Fruit fly (Drosophila melanogaster) whole organism, embryonic: Measurements from ENCODE around the gene Mlp84B.

Experiments used
- BtbVII ChIP-seq: fragments of 200-800 bp; sonication (Bioruptor generic); optimal IDR thresholded peaks from 3 replicates; lab custom pipeline; 2017; ENCODE audit warnings: missing biosample characterization, mild to moderate bottlenecking, missing genetic modification characterization
- CG10959 ChIP-seq: fragments of 200-800 bp; sonication (Bioruptor generic); IDR thresholded peaks from 2 replicates; pipeline ENCODE4 v1.3.6; 2022; ENCODE audit warnings: missing biosample characterization, missing genetic modification characterization
- CG11504 ChIP-seq: fragments of 200-800 bp; sonication (Bioruptor generic); optimal IDR thresholded peaks from 3 replicates; lab custom pipeline; 2019; ENCODE audit warnings: missing biosample characterization, mild to moderate bottlenecking, missing genetic modification characterization, moderate library complexity
- CG12299 ChIP-seq: fragments of 200-800 bp; sonication (Bioruptor generic); optimal IDR thresholded peaks from 2 replicates; lab custom pipeline; 2018; ENCODE audit warnings: missing biosample characterization, mild to moderate bottlenecking, missing genetic modification characterization
- CG13775 ChIP-seq: fragments of 200-800 bp; sonication (Bioruptor generic); optimal IDR thresholded peaks from 3 replicates; lab custom pipeline; 2017; ENCODE audit warnings: missing biosample characterization, mild to moderate bottlenecking, missing genetic modification characterization
- CG13894 ChIP-seq: fragments of 200-800 bp; sonication (Bioruptor generic); optimal IDR thresholded peaks from 3 replicates; lab custom pipeline; 2018; ENCODE audit warnings: missing biosample characterization, mild to moderate bottlenecking, missing genetic modification characterization, moderate library complexity
- CG17359 ChIP-seq: fragments of 200-800 bp; sonication (Bioruptor generic); optimal IDR thresholded peaks from 3 replicates; lab custom pipeline; 2018; ENCODE audit warnings: missing biosample characterization, mild to moderate bottlenecking, missing genetic modification characterization, moderate library complexity
- CG17385 ChIP-seq: fragments of 200-800 bp; sonication (Bioruptor generic); optimal IDR thresholded peaks from 3 replicates; lab custom pipeline; 2018; ENCODE audit warnings: missing biosample characterization, mild to moderate bottlenecking, missing genetic modification characterization
- CG2120 ChIP-seq: fragments of 200-800 bp; sonication (Bioruptor generic); optimal IDR thresholded peaks from 3 replicates; lab custom pipeline; 2016; ENCODE audit warnings: missing biosample characterization, missing genetic modification characterization
- CG2875 ChIP-seq: fragments of 200-800 bp; sonication (Bioruptor generic); optimal IDR thresholded peaks from 2 replicates; lab custom pipeline; 2017; ENCODE audit warnings: missing biosample characterization, mild to moderate bottlenecking, missing genetic modification characterization, missing genetic modification reagents
- CG30403 ChIP-seq: fragments of 200-800 bp; sonication (Bioruptor generic); optimal IDR thresholded peaks from 3 replicates; lab custom pipeline; 2016; ENCODE audit warnings: missing biosample characterization, missing genetic modification characterization
- CG31388 ChIP-seq: fragments of 200-800 bp; sonication (Bioruptor generic); optimal IDR thresholded peaks from 2 replicates; lab custom pipeline; 2016; ENCODE audit warnings: missing biosample characterization, missing genetic modification characterization
- CG3847 ChIP-seq: fragments of 200-800 bp; sonication (Bioruptor generic); IDR thresholded peaks from 2 replicates; pipeline ENCODE4 v1.3.6; 2022; ENCODE audit warnings: missing biosample characterization, missing genetic modification characterization
- CG4854 ChIP-seq: fragments of 200-800 bp; sonication (Bioruptor generic); optimal IDR thresholded peaks from 2 replicates; lab custom pipeline; 2016; ENCODE audit warnings: missing biosample characterization, missing genetic modification characterization, inconsistent platforms
- CG5180 ChIP-seq: fragments of 200-800 bp; sonication (Bioruptor generic); optimal IDR thresholded peaks from 3 replicates; lab custom pipeline; 2017; ENCODE audit warnings: missing biosample characterization, missing genetic modification characterization, mild to moderate bottlenecking, moderate library complexity, missing genetic modification reagents
- CG6175 ChIP-seq: fragments of 200-800 bp; sonication (Bioruptor generic); IDR thresholded peaks from 3 replicates; pipeline ENCODE4 v1.3.6; 2022; ENCODE audit warnings: missing biosample characterization, missing genetic modification characterization
- CG6683 ChIP-seq: fragments of 200-800 bp; sonication (Bioruptor generic); optimal IDR thresholded peaks from 2 replicates; lab custom pipeline; 2017; ENCODE audit warnings: missing biosample characterization, mild to moderate bottlenecking, missing genetic modification characterization, missing genetic modification reagents
- CG6765 ChIP-seq: fragments of 200-800 bp; sonication (Bioruptor generic); optimal IDR thresholded peaks from 3 replicates; lab custom pipeline; 2017; ENCODE audit warnings: missing biosample characterization, mild to moderate bottlenecking, missing genetic modification characterization
- CG6791 ChIP-seq: fragments of 200-800 bp; sonication (Bioruptor generic); IDR thresholded peaks from 3 replicates; pipeline ENCODE4 v1.3.6; 2022; ENCODE audit warnings: missing biosample characterization, missing genetic modification characterization; ENCODE audit not compliant: partially characterized antibody
- CG7745 ChIP-seq: fragments of 200-800 bp; sonication (Bioruptor generic); optimal IDR thresholded peaks from 2 replicates; lab custom pipeline; 2018; ENCODE audit warnings: missing biosample characterization, mild to moderate bottlenecking, missing genetic modification characterization, moderate library complexity
- CG7839 ChIP-seq: fragments of 200-800 bp; sonication (Bioruptor generic); optimal IDR thresholded peaks from 3 replicates; lab custom pipeline; 2018; ENCODE audit warnings: missing biosample characterization, mild to moderate bottlenecking, missing genetic modification characterization, moderate library complexity
- CG8089 ChIP-seq: fragments of 200-800 bp; sonication (Bioruptor generic); optimal IDR thresholded peaks from 3 replicates; lab custom pipeline; 2016; ENCODE audit warnings: missing biosample characterization, missing genetic modification characterization
- CG8290 ChIP-seq, 3 experiments: fragments of 200-800 bp; sonication (Bioruptor generic); optimal IDR thresholded peaks; 2 replicates each; lab custom pipeline; 2016 to 2019; ENCODE audit warnings: missing biosample characterization in 3 of 3, missing genetic modification characterization in 3 of 3, mild to moderate bottlenecking in 2 of 3, moderate library complexity in 1 of 3
- CkIIα-i1 ChIP-seq: fragments of 200-800 bp; sonication (Bioruptor generic); IDR thresholded peaks from 2 replicates; pipeline ENCODE4 v1.3.6; 2022; ENCODE audit warnings: missing biosample characterization, missing genetic modification characterization
- Dbx ChIP-seq: fragments of 200-800 bp; sonication (Bioruptor generic); IDR thresholded peaks from 3 replicates; pipeline ENCODE4 v1.3.6; 2022; ENCODE audit warnings: missing biosample characterization, missing genetic modification characterization
- E2f1 ChIP-seq: fragments of 200-800 bp; sonication (Bioruptor generic); IDR thresholded peaks from 2 replicates; pipeline ENCODE4 v1.3.6; 2022; ENCODE audit warnings: missing biosample characterization, missing genetic modification characterization
- Gsc ChIP-seq: fragments of 200-800 bp; sonication (Bioruptor generic); IDR thresholded peaks from 2 replicates; pipeline ENCODE4 v1.3.6; 2022; ENCODE audit warnings: missing biosample characterization, missing genetic modification characterization
- H15 ChIP-seq: fragments of 200-800 bp; sonication (Bioruptor generic); IDR thresholded peaks from 3 replicates; pipeline ENCODE4 v1.3.6; 2022; ENCODE audit warnings: missing biosample characterization, missing genetic modification characterization
- Hsf ChIP-seq: fragments of 200-800 bp; sonication (Bioruptor generic); optimal IDR thresholded peaks from 3 replicates; lab custom pipeline; 2016; ENCODE audit warnings: missing biosample characterization, missing genetic modification characterization
- MESR4 ChIP-seq: fragments of 200-800 bp; sonication (Bioruptor generic); optimal IDR thresholded peaks from 2 replicates; lab custom pipeline; 2018; ENCODE audit warnings: missing biosample characterization, mild to moderate bottlenecking, missing genetic modification characterization, moderate library complexity
- Mad ChIP-seq: fragments of 200-800 bp; sonication (Bioruptor generic); optimal IDR thresholded peaks from 2 replicates; lab custom pipeline; 2016; ENCODE audit warnings: missing biosample characterization, missing genetic modification characterization
- NK7.1 ChIP-seq: fragments of 200-800 bp; sonication (Bioruptor generic); optimal IDR thresholded peaks from 3 replicates; lab custom pipeline; 2016; ENCODE audit warnings: missing biosample characterization, missing genetic modification characterization
- Side ChIP-seq: fragments of 200-800 bp; sonication (Bioruptor generic); optimal IDR thresholded peaks from 2 replicates; lab custom pipeline; 2016; ENCODE audit warnings: missing biosample characterization, missing genetic modification characterization
- bbx ChIP-seq: fragments of 200-800 bp; sonication (Bioruptor generic); IDR thresholded peaks from 2 replicates; pipeline ENCODE4 v1.3.6; 2022; ENCODE audit warnings: missing biosample characterization, missing genetic modification characterization; ENCODE audit not compliant: partially characterized antibody
- bcd ChIP-seq: fragments of 200-800 bp; sonication (Bioruptor generic); optimal IDR thresholded peaks from 2 replicates; lab custom pipeline; 2017; ENCODE audit warnings: missing biosample characterization, mild to moderate bottlenecking, missing genetic modification characterization
- cg ChIP-seq: fragments of 200-800 bp; sonication (Bioruptor generic); optimal IDR thresholded peaks from 3 replicates; lab custom pipeline; 2019; ENCODE audit warnings: missing biosample characterization, mild to moderate bottlenecking, missing genetic modification characterization, moderate library complexity
- ci ChIP-seq: fragments of 200-800 bp; sonication (Bioruptor generic); IDR thresholded peaks from 3 replicates; pipeline ENCODE4 v1.3.6; 2022; ENCODE audit warnings: missing biosample characterization, missing genetic modification characterization
- crp ChIP-seq, 2 experiments: fragments of 200-800 bp; sonication (Bioruptor generic); optimal IDR thresholded peaks; 2 replicates in 1 of 2; 3 replicates in 1 of 2; lab custom pipeline; 2017; ENCODE audit warnings: missing biosample characterization in 2 of 2, missing genetic modification characterization in 2 of 2, mild to moderate bottlenecking in 1 of 2, moderate library complexity in 1 of 2
- dan ChIP-seq: fragments of 200-800 bp; sonication (Bioruptor generic); IDR thresholded peaks from 2 replicates; pipeline ENCODE4 v1.3.6; 2022; ENCODE audit warnings: missing biosample characterization, missing genetic modification characterization
- en ChIP-seq: fragments of 200-800 bp; sonication (Bioruptor generic); optimal IDR thresholded peaks from 2 replicates; lab custom pipeline; 2016; ENCODE audit warnings: missing biosample characterization, missing genetic modification characterization
- esg ChIP-seq: fragments of 200-800 bp; sonication (Bioruptor generic); conservative IDR thresholded peaks from 2 replicates; pipeline ENCODE4 v1.3.6; 2022; ENCODE audit warnings: missing biosample characterization, missing genetic modification characterization
- fd102C ChIP-seq: fragments of 200-800 bp; sonication (Bioruptor generic); optimal IDR thresholded peaks from 2 replicates; lab custom pipeline; 2018; ENCODE audit warnings: missing biosample characterization, mild to moderate bottlenecking, missing genetic modification characterization, moderate library complexity
- ftz-f1 ChIP-seq: fragments of 200-800 bp; sonication (Bioruptor generic); optimal IDR thresholded peaks from 2 replicates; lab custom pipeline; 2016; ENCODE audit warnings: missing biosample characterization, missing genetic modification characterization
- gt ChIP-seq: fragments of 200-800 bp; sonication (Bioruptor generic); IDR thresholded peaks from 2 replicates; pipeline ENCODE4 v1.3.6; 2022; ENCODE audit warnings: missing biosample characterization, missing genetic modification characterization
- lab ChIP-seq: fragments of 200-800 bp; sonication (Bioruptor generic); optimal IDR thresholded peaks from 3 replicates; lab custom pipeline; 2017; ENCODE audit warnings: missing biosample characterization, missing genetic modification characterization, mild to moderate bottlenecking, moderate library complexity, missing genetic modification reagents
- mirr ChIP-seq: fragments of 200-800 bp; sonication (Bioruptor generic); optimal IDR thresholded peaks from 3 replicates; lab custom pipeline; 2018; ENCODE audit warnings: missing biosample characterization, mild to moderate bottlenecking, missing genetic modification characterization
- nerfin-1 ChIP-seq: fragments of 200-800 bp; sonication (Bioruptor generic); optimal IDR thresholded peaks from 3 replicates; lab custom pipeline; 2019; ENCODE audit warnings: missing biosample characterization, mild to moderate bottlenecking, missing genetic modification characterization, moderate library complexity
- row ChIP-seq: fragments of 200-800 bp; sonication (Bioruptor generic); IDR thresholded peaks from 3 replicates; pipeline ENCODE4 v1.3.6; 2022; ENCODE audit warnings: missing biosample characterization, missing genetic modification characterization
- slbo ChIP-seq: fragments of 200-800 bp; sonication (Bioruptor generic); IDR thresholded peaks from 2 replicates; pipeline ENCODE4 v1.3.6; 2022; ENCODE audit warnings: missing biosample characterization, missing genetic modification characterization
- sqz ChIP-seq: fragments of 200-800 bp; sonication (Bioruptor generic); optimal IDR thresholded peaks from 3 replicates; lab custom pipeline; 2018; ENCODE audit warnings: missing biosample characterization, mild to moderate bottlenecking, missing genetic modification characterization
- zf30C ChIP-seq: fragments of 200-800 bp; sonication (Bioruptor generic); optimal IDR thresholded peaks from 3 replicates; lab custom pipeline; 2018; ENCODE audit warnings: missing biosample characterization, mild to moderate bottlenecking, missing genetic modification characterization

Gene Mlp84B

DNA sequence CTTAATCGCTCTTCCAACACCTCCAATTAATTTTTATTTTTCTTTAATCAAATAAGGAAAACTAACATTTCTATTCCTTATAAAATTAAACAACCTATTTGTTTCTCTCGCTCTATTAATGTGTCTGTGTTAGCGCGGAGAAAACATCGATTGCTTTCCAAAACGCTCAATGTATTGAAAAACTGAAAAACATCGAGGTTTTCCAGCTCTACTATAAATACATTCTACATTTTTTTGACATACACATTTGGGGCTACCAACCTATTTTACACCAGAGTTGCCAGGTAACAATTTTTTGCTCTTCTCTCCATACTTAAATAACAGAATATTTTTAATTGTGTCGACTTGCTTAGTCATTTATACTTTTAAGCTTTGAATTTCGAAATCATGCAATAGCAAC lies 25.6 kb downstream of the Mlp84B start (continued):
- no peak for TF ChIP-seq CG12299
- no peak for TF ChIP-seq CG2875 (GFP tag; lab: Kevin White, UChicago)
- no peak for TF ChIP-seq CG6683
- TF ChIP-seq Side (GFP tag; lab: Kevin White, UChicago), result no peak
- TF ChIP-seq CG17359 (tag; lab: Kevin White, UChicago), result no peak
- peak; percentile 0 for TF ChIP-seq CG4854 (GFP tag; lab: Kevin White, UChicago)
- TF ChIP-seq BtbVII (GFP tag; lab: Kevin White, UChicago), result no peak
- TF ChIP-seq bcd, result no peak
- peak; percentile 43 for TF ChIP-seq CG3847 (GFP tag; lab: Robert Waterston, UW)
- TF ChIP-seq CG7745 (tag; lab: Kevin White, UChicago), result no peak
- no peak for TF ChIP-seq ftz-f1 (GFP tag; lab: Kevin White, UChicago)
- TF ChIP-seq esg (GFP tag; lab: Robert Waterston, UW), result no peak
- peak; percentile 60 for TF ChIP-seq slbo
- no peak for TF ChIP-seq CG17385
- peak; percentile 44 for TF ChIP-seq zf30C (GFP tag; lab: Kevin White, UChicago)
- peak; percentile 65 for TF ChIP-seq CG11504 (tag; lab: Kevin White, UChicago)
- TF ChIP-seq CG2120, result peak; percentile 58
- TF ChIP-seq sqz (GFP tag; lab: Kevin White, UChicago), result no peak
- peak; percentile 3 for TF ChIP-seq CG13775 (GFP tag; lab: Kevin White, UChicago)
- no peak for TF ChIP-seq CkIIα-i1 (GFP tag; lab: Robert Waterston, UW)
- peak; percentile 57 for TF ChIP-seq CG30403
- TF ChIP-seq CG8290 (GFP tag; optimal IDR thresholded peaks at IDR 0.05; lab: Kevin White, UChicago), result peak; percentile 71
- no peak for TF ChIP-seq CG8290 (tag; optimal IDR thresholded peaks at IDR 0.05; lab: Kevin White, UChicago)
- no peak for TF ChIP-seq fd102C
- TF ChIP-seq crp (GFP tag; optimal IDR thresholded peaks at IDR 0.05; lab: Kevin White, UChicago), result no peak
- no peak for TF ChIP-seq Gsc (GFP tag; lab: Robert Waterston, UW)
- no peak for TF ChIP-seq mirr (GFP tag; lab: Kevin White, UChicago)
- no peak for TF ChIP-seq CG13894 (tag; lab: Kevin White, UChicago)
- peak; percentile 43 for TF ChIP-seq MESR4 (GFP tag; lab: Kevin White, UChicago)
- TF ChIP-seq CG31388 (GFP tag; lab: Kevin White, UChicago), result no peak
- no peak for TF ChIP-seq Mad (GFP tag; lab: Kevin White, UChicago)
- TF ChIP-seq CG5180 (GFP tag; lab: Kevin White, UChicago), result no peak
- no peak for TF ChIP-seq E2f1 (GFP tag; lab: Robert Waterston, UW)
- TF ChIP-seq nerfin-1 (tag; lab: Kevin White, UChicago), result no peak
- TF ChIP-seq ci (GFP tag; lab: Robert Waterston, UW), result peak; percentile 46; the same call in 1 of the 3 replicates
- peak; percentile 80 for TF ChIP-seq bbx (GFP tag; lab: Robert Waterston, UW)
- no peak for TF ChIP-seq CG10959 (GFP tag; lab: Robert Waterston, UW)
- no peak for TF ChIP-seq CG8089
- no peak for TF ChIP-seq en (GFP tag; lab: Kevin White, UChicago)
- no peak for TF ChIP-seq CG6765
- TF ChIP-seq lab (GFP tag; lab: Kevin White, UChicago), result no peak
- peak; percentile 5 for TF ChIP-seq cg
- peak; percentile 34 for TF ChIP-seq Hsf (GFP tag; lab: Kevin White, UChicago)
- TF ChIP-seq row (GFP tag; lab: Robert Waterston, UW), result peak; percentile 64
- no peak for TF ChIP-seq dan
- no peak for TF ChIP-seq CG6175 (GFP tag; lab: Robert Waterston, UW)
- TF ChIP-seq CG6791 (GFP tag; lab: Robert Waterston, UW), result peak; percentile 87
- TF ChIP-seq gt, result no peak
- TF ChIP-seq CG7839 (tag; lab: Kevin White, UChicago), result no peak
- no peak for TF ChIP-seq NK7.1 (GFP tag; lab: Kevin White, UChicago)
- no peak for TF ChIP-seq H15 (GFP tag; lab: Robert Waterston, UW)
- no peak for TF ChIP-seq Dbx (GFP tag; lab: Robert Waterston, UW)
